Fruit fly (Drosophila melanogaster): ENCODE measurements around the gene CG15005.

Gene CG15005

DNA sequence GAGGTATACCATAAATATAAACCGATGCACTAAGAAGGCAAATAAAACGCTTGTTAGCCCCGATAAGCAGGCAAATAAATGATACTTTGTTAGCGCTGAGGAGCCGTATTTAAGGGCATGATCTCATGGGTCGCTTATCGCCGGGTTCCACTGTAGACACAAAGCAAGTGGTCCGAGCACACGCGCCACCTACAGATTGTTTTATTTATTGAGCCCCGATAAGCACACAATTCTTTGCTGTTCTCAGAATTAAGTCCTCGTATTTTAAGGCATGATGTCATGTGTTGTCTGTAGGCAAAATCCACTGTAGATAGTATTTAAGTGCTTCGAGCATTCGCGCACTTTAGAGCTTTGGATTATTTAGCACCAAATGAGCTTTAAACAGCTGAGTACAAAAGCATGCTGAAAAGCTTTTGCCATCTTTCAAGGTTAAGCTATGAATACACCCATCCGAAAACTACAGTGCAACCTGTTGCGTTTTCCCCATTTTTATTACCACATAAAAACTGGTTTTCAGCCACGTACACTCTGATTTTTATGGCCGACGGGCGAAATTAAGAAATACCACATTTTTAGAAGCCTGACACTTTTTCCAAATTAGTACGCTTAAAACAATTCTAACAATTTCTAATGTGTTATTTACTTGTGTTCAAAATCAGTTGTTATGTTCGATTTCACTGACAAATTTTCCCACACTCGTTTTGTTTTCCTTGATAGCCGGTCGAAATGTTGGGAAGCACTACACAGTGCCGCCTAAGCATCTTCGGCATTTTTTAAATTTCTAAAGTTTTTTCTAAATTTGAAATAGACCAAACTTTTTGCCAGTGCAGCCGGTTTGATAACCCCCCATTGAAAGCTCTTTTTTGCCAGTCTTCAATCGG, 35.5 kb upstream of the CG15005 start, which contains the start of gene Sqor (continued):
- peak; percentile 41 for TF ChIP-seq CG14965 (GFP tag; optimal IDR thresholded peaks at IDR 0.05; ENCODE audit: borderline replicate concordance)
- peak; percentile 77 for TF ChIP-seq Hey (tag; optimal IDR thresholded peaks at IDR 0.05)
- peak; percentile 66 for TF ChIP-seq CG17912 (GFP tag; optimal IDR thresholded peaks at IDR 0.05)
- TF ChIP-seq CG14667 (GFP tag; IDR thresholded peaks at IDR 0.05) = peak; percentile 63
- TF ChIP-seq CG10959 (GFP tag; IDR thresholded peaks at IDR 0.05) = no peak
- TF ChIP-seq pzg (GFP tag; optimal IDR thresholded peaks at IDR 0.05) = peak; percentile 25
- peak; percentile 86 for TF ChIP-seq her (GFP tag; optimal IDR thresholded peaks at IDR 0.05)
- no peak for TF ChIP-seq abd-A (tag; optimal IDR thresholded peaks at IDR 0.05)
- peak; percentile 66 for TF ChIP-seq GATAe (GFP tag; conservative IDR thresholded peaks at IDR 0.05)
- peak; percentile 60 for TF ChIP-seq repo (GFP tag; optimal IDR thresholded peaks at IDR 0.05)
- peak; percentile 78 for TF ChIP-seq CG15601 (tag; optimal IDR thresholded peaks at IDR 0.05)
- TF ChIP-seq wdn (GFP tag; IDR thresholded peaks at IDR 0.05) = peak; percentile 70
- no peak for TF ChIP-seq CG15479 (GFP tag; optimal IDR thresholded peaks at IDR 0.05)
- peak; percentile 46 for TF ChIP-seq CG4404 (GFP tag; IDR thresholded peaks at IDR 0.05)
- no peak for TF ChIP-seq dan (GFP tag; IDR thresholded peaks at IDR 0.05)
- TF ChIP-seq CG18476 (GFP tag; optimal IDR thresholded peaks at IDR 0.05) = peak; percentile 66
- TF ChIP-seq dati (GFP tag; IDR thresholded peaks at IDR 0.05) = 0 out of 2 replicates have a peak, but pooled peaks have one; percentile 1
- TF ChIP-seq nerfin-2 (GFP tag; IDR thresholded peaks at IDR 0.05; ENCODE audit: partially characterized antibody) = peak; percentile 12; the same call in 1 of the 2 replicates
- no peak for TF ChIP-seq Tbp (GFP tag; optimal IDR thresholded peaks at IDR 0.05)
- peak; percentile 61 for TF ChIP-seq Max (GFP tag; optimal IDR thresholded peaks at IDR 0.05)
- TF ChIP-seq Mes4 (GFP tag; optimal IDR thresholded peaks at IDR 0.05) = peak; percentile 71
- peak; percentile 89 for TF ChIP-seq CG7786 (GFP tag; optimal IDR thresholded peaks at IDR 0.05)
- peak; percentile 72 for TF ChIP-seq danr (GFP tag; IDR thresholded peaks at IDR 0.05)
- peak; percentile 69 for TF ChIP-seq CG1529 (GFP tag; optimal IDR thresholded peaks at IDR 0.05)
- TF ChIP-seq CG14050 (GFP tag; IDR thresholded peaks at IDR 0.05) = peak; percentile 80
- peak; percentile 86 for TF ChIP-seq slp2 (GFP tag; optimal IDR thresholded peaks at IDR 0.05)
- TF ChIP-seq CG11398 (GFP tag; optimal IDR thresholded peaks at IDR 0.05) = peak; percentile 72
- TF ChIP-seq pfk (GFP tag; optimal IDR thresholded peaks at IDR 0.05) = peak; percentile 14

DNA sequence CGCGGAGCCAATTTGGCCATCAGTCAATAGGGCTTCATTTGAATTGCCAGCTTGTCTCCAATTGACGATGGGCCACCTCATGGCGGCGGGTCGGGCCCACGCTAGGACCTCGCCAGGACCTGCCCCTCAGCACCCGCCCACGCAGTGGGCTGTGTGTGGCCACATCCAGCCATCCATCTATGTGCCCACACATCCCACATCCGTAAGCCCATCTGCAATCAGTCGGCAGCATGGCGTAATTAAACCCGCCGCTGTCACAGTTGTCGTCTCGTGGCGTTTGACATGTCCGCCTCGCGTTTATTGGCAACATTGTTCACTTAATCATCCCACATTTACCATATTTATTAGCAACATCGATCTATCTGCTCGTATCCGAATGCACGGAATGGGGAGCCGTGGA, 34.1 kb upstream of the CG15005 start:
- TF ChIP-seq Ets65A (GFP tag) = peak; percentile 58
- TF ChIP-seq tup (GFP tag; optimal IDR thresholded peaks at IDR 0.05) = no peak
- peak; percentile 59 for TF ChIP-seq sens (GFP tag)
- 0 out of 2 replicates have a peak, but pooled peaks have one; percentile 3 for TF ChIP-seq aop (GFP tag; IDR thresholded peaks at IDR 0.05)
- peak; percentile 3; the same call in 1 of the 3 replicates for TF ChIP-seq ci (GFP tag; IDR thresholded peaks at IDR 0.05)
- no peak for TF ChIP-seq danr (GFP tag; IDR thresholded peaks at IDR 0.05)
- TF ChIP-seq CG4404 (GFP tag; IDR thresholded peaks at IDR 0.05) = peak; percentile 12; the same call in 1 of the 2 replicates
- no peak for TF ChIP-seq CG6654 (GFP tag; optimal IDR thresholded peaks at IDR 0.05)
- 0 out of 3 replicates have a peak, but pooled peaks have one; percentile 4 for TF ChIP-seq sr (GFP tag; IDR thresholded peaks at IDR 0.05)

DNA sequence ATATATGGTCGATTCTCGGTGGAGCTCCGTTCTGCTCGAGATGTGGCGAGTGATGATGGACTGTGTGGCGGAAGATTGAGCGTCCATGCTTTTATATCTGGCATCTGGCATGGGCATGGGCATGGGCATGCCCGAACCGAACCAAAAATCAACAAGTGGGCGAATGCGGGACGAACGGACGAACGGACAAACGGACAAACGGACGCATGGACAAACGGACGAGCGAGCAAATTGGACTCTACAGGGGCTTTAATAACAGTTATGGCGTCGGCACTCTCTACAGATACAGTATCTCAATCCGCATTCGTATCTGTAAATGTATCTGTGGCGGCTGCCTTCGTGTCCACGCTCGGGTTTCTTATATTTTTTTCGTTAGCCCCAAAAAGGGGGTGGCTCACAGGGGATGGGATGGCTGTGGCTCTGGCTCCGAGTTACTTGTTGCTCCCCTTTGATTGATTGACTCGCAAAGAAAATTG, 32.0 kb upstream of the CG15005 start, which contains the start of gene ImpL2:
TSS of gene ImpL2 (minus strand) at position 51 of the 476 bp plus-strand sequence.
- TF ChIP-seq CG4328 (GFP tag; optimal IDR thresholded peaks at IDR 0.05) (no peak), gsb (GFP tag; IDR thresholded peaks at IDR 0.05) (no peak), CG13894 (tag; optimal IDR thresholded peaks at IDR 0.05) (peak; percentile 91), Atf6 (GFP tag; IDR thresholded peaks at IDR 0.05) (no peak), CG8281 (tag; optimal IDR thresholded peaks at IDR 0.05) (peak; percentile 79), Dad (GFP tag; optimal IDR thresholded peaks at IDR 0.05) (no peak), abd-A (tag; optimal IDR thresholded peaks at IDR 0.05) (peak; percentile 45), scrt (GFP tag; optimal IDR thresholded peaks at IDR 0.05) (peak; percentile 79), Med (GFP tag) (peak; percentile 36), Deaf1 (tag; optimal IDR thresholded peaks at IDR 0.05) (peak; percentile 93), mam (GFP tag; optimal IDR thresholded peaks at IDR 0.05) (no peak)
